Worm (Caenorhabditis elegans) whole organism, L4 larva: ENCODE data around the gene mrp-8.

ENCODE experiments used
- ama-1 ChIP-seq: fragments of 150-350 bp; optimal IDR thresholded peaks from 2 replicates; lab custom pipeline; 2014; ENCODE audit warnings: inconsistent platforms, mixed read lengths
- ces-1 ChIP-seq: fragments of 150-350 bp; sonication (generic microtip); optimal IDR thresholded peaks from 4 replicates; lab custom pipeline; 2014; ENCODE audit warnings: missing biosample characterization, missing genetic modification reagents, missing genetic modification characterization
- cey-2 ChIP-seq: sonication (generic microtip); optimal IDR thresholded peaks from 3 replicates; lab custom pipeline; 2017; ENCODE audit warnings: missing genetic modification characterization, mild to moderate bottlenecking, missing compliant biosample characterization, antibody characterized with exemption, borderline replicate concordance; ENCODE audit not compliant: insufficient read depth
- egl-43 ChIP-seq: fragments of 200-800 bp; sonication (Bioruptor generic); IDR thresholded peaks from 2 replicates; pipeline ENCODE4 v1.3.6; 2022; ENCODE audit warnings: missing genetic modification reagents, missing genetic modification characterization, missing compliant biosample characterization
- lin-39 ChIP-seq: fragments of 150-350 bp; optimal IDR thresholded peaks from 2 replicates; lab custom pipeline; 2014; ENCODE audit warnings: missing biosample characterization, missing genetic modification reagents, missing genetic modification characterization
- madf-9 ChIP-seq: fragments of 200-800 bp; sonication (Bioruptor generic); conservative IDR thresholded peaks from 2 replicates; pipeline ENCODE4 v1.3.6; 2022; ENCODE audit warnings: missing genetic modification reagents, missing genetic modification characterization, missing compliant biosample characterization
- nhr-11 ChIP-seq: fragments of 150-350 bp; optimal IDR thresholded peaks from 2 replicates; lab custom pipeline; 2014; ENCODE audit warnings: missing biosample characterization, missing genetic modification characterization
- nhr-77 ChIP-seq: fragments of 150-350 bp; optimal IDR thresholded peaks from 2 replicates; lab custom pipeline; 2014; ENCODE audit warnings: missing biosample characterization, missing genetic modification characterization
- pha-4 ChIP-seq, 2 experiments: fragments of 150-350 bp in 1 of 2; fragments of 200-800 bp in 1 of 2; sonication (Bioruptor generic) in 1 of 2; IDR thresholded peaks in 1 of 2; optimal IDR thresholded peaks in 1 of 2; 2 replicates each; pipeline versions ENCODE4 v1.3.6 to Lab custom; 2014 to 2022; ENCODE audit warnings: missing genetic modification characterization in 2 of 2, missing genetic modification reagents in 2 of 2, missing biosample characterization in 1 of 2, missing compliant biosample characterization in 1 of 2
- skn-1 ChIP-seq: fragments of 150-350 bp; optimal IDR thresholded peaks from 2 replicates; lab custom pipeline; 2014; ENCODE audit warnings: missing biosample characterization, missing genetic modification characterization
- spr-1 ChIP-seq: sonication (generic microtip); optimal IDR thresholded peaks from 2 replicates; lab custom pipeline; 2016; ENCODE audit warnings: mild to moderate bottlenecking, missing genetic modification characterization, missing compliant biosample characterization

ce11 chrIII:12297303-12297702 is 5.7 kb downstream of the mrp-8 start:
- TF ChIP-seq ama-1: no peak
- TF ChIP-seq egl-43 (GFP tag; lab: Robert Waterston, UW): no peak
- no peak for TF ChIP-seq spr-1 (tag; lab: Kevin White, UChicago)
- TF ChIP-seq pha-4 (GFP tag; IDR thresholded peaks at IDR 0.05; lab: Robert Waterston, UW): no peak
- no peak for TF ChIP-seq pha-4 (tag; optimal IDR thresholded peaks at IDR 0.05; lab: Kevin White, UChicago)
- no peak for TF ChIP-seq madf-9 (GFP tag; lab: Robert Waterston, UW)
- TF ChIP-seq nhr-11 (tag; lab: Kevin White, UChicago): no peak
- TF ChIP-seq cey-2 (tag; lab: Kevin White, UChicago): no peak
- TF ChIP-seq skn-1 (tag; lab: Kevin White, UChicago): no peak
- TF ChIP-seq nhr-77 (tag; lab: Kevin White, UChicago): no peak
- TF ChIP-seq lin-39 (tag; lab: Kevin White, UChicago): no peak
- TF ChIP-seq ces-1 (GFP tag; lab: Kevin White, UChicago): no peak
